Worm (Caenorhabditis elegans) whole organism, L1 larva: ENCODE data around the gene srg-3.

ENCODE experiments used
- egl-13 ChIP-seq: sonication (generic microtip); optimal IDR thresholded peaks from 2 replicates; lab custom pipeline; 2016; ENCODE audit warnings: missing genotype, missing genetic modification reagents, missing genetic modification characterization, missing compliant biosample characterization
- elt-2 ChIP-seq: sonication (generic microtip); optimal IDR thresholded peaks from 2 replicates; lab custom pipeline; 2016; ENCODE audit warnings: missing genetic modification characterization, mild to moderate bottlenecking, inconsistent platforms, missing compliant biosample characterization, missing genetic modification reagents
- lsy-2 ChIP-seq, 2 experiments: fragments of 150-350 bp; optimal IDR thresholded peaks; 2 replicates each; lab custom pipeline; 2014; ENCODE audit warnings: missing biosample characterization in 2 of 2, missing genetic modification characterization in 2 of 2
- unc-86 ChIP-seq: sonication (generic microtip); optimal IDR thresholded peaks from 2 replicates; lab custom pipeline; 2016; ENCODE audit warnings: missing genetic modification characterization, missing compliant biosample characterization

ce11 chrIII:6264447-6264846 is 5.7 kb downstream of the srg-3 start, which contains the start of gene srg-5:
- no peak for TF ChIP-seq lsy-2 (tag; optimal IDR thresholded peaks at IDR 0.05; lab: Kevin White, UChicago)
- no peak for TF ChIP-seq egl-13 (tag; lab: Kevin White, UChicago)
- TF ChIP-seq elt-2 (tag; lab: Kevin White, UChicago): no peak
- no peak for TF ChIP-seq unc-86 (tag; lab: Kevin White, UChicago)
